Worm (Caenorhabditis elegans) whole organism, L4 larva: Measurements from ENCODE around the gene emb-8.
"Not testable (repeated sequence)": the region's sequence is repeated elsewhere in the genome, so short reads cannot be mapped to it uniquely, and the experiment has no call there.

Experiments used
- D1046.2 ChIP-seq: fragments of 200-800 bp; sonication (Bioruptor generic); IDR thresholded peaks from 2 replicates; pipeline ENCODE4 v1.3.6; 2022; ENCODE audit warnings: missing genetic modification characterization, missing compliant biosample characterization
- F26F4.8 ChIP-seq: fragments of 200-800 bp; sonication (Bioruptor generic); conservative IDR thresholded peaks from 2 replicates; pipeline ENCODE4 v1.3.6; 2022; ENCODE audit warnings: missing genetic modification characterization, missing compliant biosample characterization
- F37D6.2 ChIP-seq: sonication (generic microtip); optimal IDR thresholded peaks from 2 replicates; lab custom pipeline; 2016; ENCODE audit warnings: mild to moderate bottlenecking, missing genetic modification characterization, missing compliant biosample characterization
- T20F7.1 ChIP-seq: fragments of 200-800 bp; sonication (Bioruptor generic); optimal IDR thresholded peaks from 2 replicates; lab custom pipeline; 2018; ENCODE audit warnings: mild to moderate bottlenecking, missing genetic modification characterization, missing compliant biosample characterization
- Y48G9A.11 ChIP-seq: fragments of 200-800 bp; sonication (Bioruptor generic); IDR thresholded peaks from 2 replicates; pipeline ENCODE4 v1.3.6; 2022; ENCODE audit warnings: missing genetic modification reagents, missing genetic modification characterization, missing compliant biosample characterization
- ZK337.2 ChIP-seq: fragments of 200-800 bp; sonication (Bioruptor generic); IDR thresholded peaks from 2 replicates; pipeline ENCODE4 v1.3.6; 2022; ENCODE audit warnings: missing genetic modification reagents, missing genetic modification characterization, missing compliant biosample characterization
- aha-1 ChIP-seq: fragments of 150-350 bp; peaks from one replicate; lab custom pipeline; 2014; ENCODE audit warnings: missing biosample characterization, missing genetic modification characterization
- arid-1 ChIP-seq: fragments of 200-800 bp; sonication (Bioruptor generic); conservative IDR thresholded peaks from 2 replicates; pipeline ENCODE4 v1.3.6; 2022; ENCODE audit warnings: missing genetic modification reagents, missing genetic modification characterization, missing compliant biosample characterization
- ceh-20 ChIP-seq: fragments of 200-800 bp; sonication (Bioruptor generic); IDR thresholded peaks from 2 replicates; pipeline ENCODE4 v1.3.6; 2022; ENCODE audit warnings: missing genetic modification reagents, missing genetic modification characterization, missing compliant biosample characterization
- ceh-44 ChIP-seq: fragments of 200-800 bp; sonication (Bioruptor generic); IDR thresholded peaks from 2 replicates; pipeline ENCODE4 v1.3.6; 2022; ENCODE audit warnings: missing genetic modification reagents, missing genetic modification characterization, missing compliant biosample characterization
- daf-16 ChIP-seq, 3 experiments: sonication (generic microtip); optimal IDR thresholded peaks; 2 replicates each; lab custom pipeline; 2016 to 2017; ENCODE audit warnings: missing genetic modification characterization in 3 of 3, missing genetic modification reagents in 3 of 3, mild to moderate bottlenecking in 2 of 3, missing compliant biosample characterization in 2 of 3, missing biosample characterization in 1 of 3, moderate library complexity in 1 of 3
- daf-19 ChIP-seq: fragments of 200-800 bp; sonication (Bioruptor generic); conservative IDR thresholded peaks from 2 replicates; pipeline ENCODE4 v1.3.6; 2022; ENCODE audit warnings: missing genetic modification characterization, missing compliant biosample characterization
- dmd-6 ChIP-seq: fragments of 200-800 bp; sonication (Bioruptor generic); IDR thresholded peaks from 2 replicates; pipeline ENCODE4 v1.3.6; 2022; ENCODE audit warnings: missing genetic modification reagents, missing genetic modification characterization, missing compliant biosample characterization
- dmd-9 ChIP-seq: fragments of 200-800 bp; sonication (Bioruptor generic); IDR thresholded peaks from 2 replicates; pipeline ENCODE4 v1.3.6; 2022; ENCODE audit warnings: missing genetic modification reagents, missing genetic modification characterization, missing compliant biosample characterization
- dpl-1 ChIP-seq: fragments of 150-350 bp; optimal IDR thresholded peaks from 2 replicates; lab custom pipeline; 2014; ENCODE audit warnings: missing biosample characterization, missing genetic modification reagents, missing genetic modification characterization
- duxl-1 ChIP-seq: sonication (generic microtip); optimal IDR thresholded peaks from 2 replicates; lab custom pipeline; 2016; ENCODE audit warnings: mild to moderate bottlenecking, missing genetic modification characterization, moderate library complexity, missing compliant biosample characterization; ENCODE audit not compliant: poor library complexity
- gei-8 ChIP-seq: fragments of 200-800 bp; sonication (Bioruptor generic); optimal IDR thresholded peaks from 2 replicates; lab custom pipeline; 2018; ENCODE audit warnings: mild to moderate bottlenecking, missing genetic modification characterization, missing compliant biosample characterization
- hif-1 ChIP-seq, 2 experiments: sonication (generic microtip); optimal IDR thresholded peaks; 2 replicates each; lab custom pipeline; 2016 to 2017; ENCODE audit warnings: missing compliant biosample characterization in 2 of 2, missing genetic modification characterization in 2 of 2, missing genetic modification reagents in 2 of 2, missing genotype in 2 of 2, mild to moderate bottlenecking in 1 of 2
- hlh-11 ChIP-seq: fragments of 200-800 bp; sonication (Bioruptor generic); optimal IDR thresholded peaks from 2 replicates; lab custom pipeline; 2018; ENCODE audit warnings: mild to moderate bottlenecking, missing genetic modification characterization, missing compliant biosample characterization
- hlh-30 ChIP-seq: sonication (generic microtip); optimal IDR thresholded peaks from 2 replicates; lab custom pipeline; 2017; ENCODE audit warnings: antibody characterized with exemption, mild to moderate bottlenecking, missing genetic modification characterization, missing compliant biosample characterization; ENCODE audit not compliant: insufficient read depth
- hmg-1.1 ChIP-seq: fragments of 200-800 bp; sonication (Bioruptor generic); IDR thresholded peaks from 2 replicates; pipeline ENCODE4 v1.3.6; 2022; ENCODE audit warnings: missing genetic modification reagents, missing genetic modification characterization, missing compliant biosample characterization
- lim-7 ChIP-seq: fragments of 200-800 bp; sonication (Bioruptor generic); IDR thresholded peaks from 2 replicates; pipeline ENCODE4 v1.3.6; 2022; ENCODE audit warnings: missing genetic modification characterization, missing compliant biosample characterization
- lin-1 ChIP-seq: fragments of 200-800 bp; sonication (Bioruptor generic); IDR thresholded peaks from 2 replicates; pipeline ENCODE4 v1.3.6; 2022; ENCODE audit warnings: missing genetic modification reagents, missing genetic modification characterization, missing compliant biosample characterization
- lin-38 ChIP-seq: fragments of 200-800 bp; sonication (Bioruptor generic); IDR thresholded peaks from 2 replicates; pipeline ENCODE4 v1.3.6; 2022; ENCODE audit warnings: missing genetic modification reagents, missing genetic modification characterization, missing compliant biosample characterization
- madf-9 ChIP-seq: fragments of 200-800 bp; sonication (Bioruptor generic); conservative IDR thresholded peaks from 2 replicates; pipeline ENCODE4 v1.3.6; 2022; ENCODE audit warnings: missing genetic modification reagents, missing genetic modification characterization, missing compliant biosample characterization
- mep-1 ChIP-seq: fragments of 150-350 bp; sonication (generic microtip); optimal IDR thresholded peaks from 3 replicates; lab custom pipeline; 2014; ENCODE audit warnings: missing biosample characterization, missing genetic modification characterization
- mxl-3 ChIP-seq: fragments of 200-800 bp; sonication (Bioruptor generic); optimal IDR thresholded peaks from 2 replicates; lab custom pipeline; 2018; ENCODE audit warnings: mild to moderate bottlenecking, missing genetic modification characterization, missing compliant biosample characterization
- nhr-111 ChIP-seq: fragments of 200-800 bp; sonication (Bioruptor generic); optimal IDR thresholded peaks from 2 replicates; lab custom pipeline; 2018; ENCODE audit warnings: mild to moderate bottlenecking, missing genetic modification characterization, missing compliant biosample characterization
- nhr-237 ChIP-seq: sonication (generic microtip); optimal IDR thresholded peaks from 2 replicates; lab custom pipeline; 2017; ENCODE audit warnings: missing biosample characterization, missing genetic modification characterization
- nhr-6 ChIP-seq: fragments of 150-350 bp; optimal IDR thresholded peaks from 2 replicates; lab custom pipeline; 2014; ENCODE audit warnings: missing biosample characterization, missing genetic modification characterization
- pha-4 ChIP-seq, 2 experiments: fragments of 150-350 bp in 1 of 2; fragments of 200-800 bp in 1 of 2; sonication (Bioruptor generic) in 1 of 2; IDR thresholded peaks in 1 of 2; optimal IDR thresholded peaks in 1 of 2; 2 replicates each; pipeline versions ENCODE4 v1.3.6 to Lab custom; 2014 to 2022; ENCODE audit warnings: missing genetic modification characterization in 2 of 2, missing genetic modification reagents in 2 of 2, missing biosample characterization in 1 of 2, missing compliant biosample characterization in 1 of 2
- saeg-2 ChIP-seq: fragments of 200-800 bp; sonication (Bioruptor generic); IDR thresholded peaks from 2 replicates; pipeline ENCODE4 v1.3.6; 2022; ENCODE audit warnings: missing genetic modification reagents, missing genetic modification characterization, missing compliant biosample characterization
- spr-3 ChIP-seq: fragments of 200-800 bp; sonication (Bioruptor generic); optimal IDR thresholded peaks from 2 replicates; lab custom pipeline; 2018; ENCODE audit warnings: mild to moderate bottlenecking, missing genetic modification characterization, missing compliant biosample characterization
- tra-1 ChIP-seq: fragments of 200-800 bp; sonication (Bioruptor generic); IDR thresholded peaks from 2 replicates; pipeline ENCODE4 v1.3.6; 2022; ENCODE audit warnings: missing genetic modification reagents, missing genetic modification characterization, missing compliant biosample characterization
- unc-62 ChIP-seq, 3 experiments: fragments of 150-350 bp in 1 of 3; sonication (generic microtip); optimal IDR thresholded peaks in 2 of 3; peaks in 1 of 3; 1 replicate in 1 of 3; 2 replicates in 2 of 3; lab custom pipeline; 2014 to 2017; ENCODE audit warnings: missing biosample characterization in 3 of 3, missing genetic modification characterization in 3 of 3, missing genetic modification reagents in 3 of 3, missing genotype in 1 of 3
- vab-7 ChIP-seq: fragments of 200-800 bp; sonication (Bioruptor generic); IDR thresholded peaks from 2 replicates; pipeline ENCODE4 v1.3.6; 2022; ENCODE audit warnings: missing genetic modification reagents, missing genetic modification characterization, missing compliant biosample characterization
- zfp-2 ChIP-seq: sonication (generic microtip); optimal IDR thresholded peaks from 2 replicates; lab custom pipeline; 2016; ENCODE audit warnings: mild to moderate bottlenecking, missing genetic modification characterization, missing compliant biosample characterization
- zfp-3 ChIP-seq: fragments of 200-800 bp; sonication (Bioruptor generic); conservative IDR thresholded peaks from 2 replicates; pipeline ENCODE4 v1.3.6; 2022; ENCODE audit warnings: missing genetic modification reagents, missing genetic modification characterization, missing compliant biosample characterization
- zip-11 ChIP-seq: fragments of 200-800 bp; sonication (Bioruptor generic); IDR thresholded peaks from 2 replicates; pipeline ENCODE4 v1.3.6; 2022; ENCODE audit warnings: missing genetic modification characterization, missing compliant biosample characterization
- zip-2 ChIP-seq: fragments of 150-350 bp; optimal IDR thresholded peaks from 2 replicates; lab custom pipeline; 2014; ENCODE audit warnings: missing biosample characterization, missing genetic modification characterization

emb-8 gene

ce11 chrIII:5217511-5217910 is 18.0 kb upstream of the emb-8 start, which contains the start of gene cutl-19:
cutl-19 (minus strand) TSS chrIII:5217611.
- TF ChIP-seq daf-16 (GFP tag; optimal IDR thresholded peaks at IDR 0.05; lab: Kevin White, UChicago), result no peak
- no peak for TF ChIP-seq daf-16 (tag; optimal IDR thresholded peaks at IDR 0.05; lab: Kevin White, UChicago)
- TF ChIP-seq lin-38 (GFP tag; lab: Robert Waterston, UW), result no peak
- no peak for TF ChIP-seq aha-1 (tag; lab: Kevin White, UChicago)
- no peak for TF ChIP-seq hlh-11
- TF ChIP-seq dmd-6 (GFP tag; lab: Robert Waterston, UW), result no peak
- TF ChIP-seq saeg-2 (GFP tag; lab: Robert Waterston, UW), result no peak
- TF ChIP-seq hmg-1.1, result no peak
- no peak for TF ChIP-seq zip-11 (GFP tag; lab: Robert Waterston, UW)

ce11 chrIII:5215375-5215774 is 15.9 kb upstream of the emb-8 start, which contains the start of gene ZC155.4:
ZC155.4 (minus strand) TSS chrIII:5215475.
- TF ChIP-seq hif-1 (tag; optimal IDR thresholded peaks at IDR 0.05; lab: Kevin White, UChicago) (no peak), daf-19 (GFP tag; lab: Robert Waterston, UW) (no peak), nhr-237 (tag; lab: Kevin White, UChicago) (no peak)
- TF ChIP-seq, all 104 proteins: peak for 0

ce11 chrIII:5214162-5214561 is 14.7 kb upstream of the emb-8 start:
- TF ChIP-seq unc-62 (GFP tag; optimal IDR thresholded peaks at IDR 0.05 in 1 of 2; lab: Kevin White, UChicago), result peak in 1 of 2 experiments; percentile 90
- TF ChIP-seq unc-62 (tag; optimal IDR thresholded peaks at IDR 0.05; lab: Kevin White, UChicago), result no peak
- TF ChIP-seq dmd-9, result no peak

ce11 chrIII:5211137-5211648 is 11.7 kb upstream of the emb-8 start:
- TF ChIP-seq aha-1 (tag; lab: Kevin White, UChicago) (peak; percentile 14), gei-8 (GFP tag; lab: Kevin White, UChicago) (peak; percentile 37), nhr-111 (peak; percentile 35), ZK337.2 (peak; percentile 47; the same call in 1 of the 2 replicates), ceh-20 (GFP tag; lab: Robert Waterston, UW) (peak; percentile 78; the same call in 1 of the 2 replicates), zfp-3 (GFP tag; lab: Robert Waterston, UW) (peak; percentile 53; the same call in 1 of the 2 replicates), lim-7 (GFP tag; lab: Robert Waterston, UW) (peak; percentile 57; the same call in 1 of the 2 replicates), vab-7 (GFP tag; lab: Robert Waterston, UW) (peak; percentile 75), zfp-2 (peak; percentile 11), duxl-1 (tag; lab: Kevin White, UChicago) (peak; percentile 51), mep-1 (tag; lab: Kevin White, UChicago) (peak; percentile 76), hlh-30 (peak; percentile 56), F26F4.8 (GFP tag; lab: Robert Waterston, UW) (0 out of 2 replicates have a peak, but pooled peaks have one; percentile 61), mxl-3 (peak; percentile 86), hmg-1.1 (peak; percentile 81; the same call in 1 of the 2 replicates), zip-2 (tag; lab: Kevin White, UChicago) (peak; percentile 52), nhr-6 (peak; percentile 29), madf-9 (GFP tag; lab: Robert Waterston, UW) (peak; percentile 64), ceh-44 (GFP tag; lab: Robert Waterston, UW) (peak; percentile 6; the same call in 1 of the 2 replicates), tra-1 (GFP tag; lab: Robert Waterston, UW) (peak; percentile 73; the same call in 1 of the 2 replicates), dmd-9 (0 out of 2 replicates have a peak, but pooled peaks have one; percentile 8), D1046.2 (GFP tag; lab: Robert Waterston, UW) (0 out of 2 replicates have a peak, but pooled peaks have one; percentile 49), spr-3 (GFP tag; lab: Kevin White, UChicago) (peak; percentile 76), Y48G9A.11 (GFP tag; lab: Robert Waterston, UW) (peak; percentile 70; the same call in 1 of the 2 replicates), saeg-2 (GFP tag; lab: Robert Waterston, UW) (0 out of 2 replicates have a peak, but pooled peaks have one; percentile 59), dmd-6 (GFP tag; lab: Robert Waterston, UW) (peak; percentile 74), lin-1 (GFP tag; lab: Robert Waterston, UW) (peak; percentile 73), dpl-1 (GFP tag; lab: Kevin White, UChicago) (peak; percentile 41), arid-1 (GFP tag; lab: Robert Waterston, UW) (peak; percentile 82; the same call in 1 of the 2 replicates), pha-4 (GFP tag; IDR thresholded peaks at IDR 0.05; lab: Robert Waterston, UW) (peak; percentile 82), F37D6.2 (tag; lab: Kevin White, UChicago) (peak; percentile 57), T20F7.1 (GFP tag; lab: Kevin White, UChicago) (peak; percentile 52)
- TF ChIP-seq pha-4 (tag; optimal IDR thresholded peaks at IDR 0.05; lab: Kevin White, UChicago), result not testable (repeated sequence)
